Worm (Caenorhabditis elegans): ENCODE measurements around the gene fum-1.
A peak's percentile ranks its signal among the peaks of the same experiment; 100 is the strongest.

fum-1 gene

DNA sequence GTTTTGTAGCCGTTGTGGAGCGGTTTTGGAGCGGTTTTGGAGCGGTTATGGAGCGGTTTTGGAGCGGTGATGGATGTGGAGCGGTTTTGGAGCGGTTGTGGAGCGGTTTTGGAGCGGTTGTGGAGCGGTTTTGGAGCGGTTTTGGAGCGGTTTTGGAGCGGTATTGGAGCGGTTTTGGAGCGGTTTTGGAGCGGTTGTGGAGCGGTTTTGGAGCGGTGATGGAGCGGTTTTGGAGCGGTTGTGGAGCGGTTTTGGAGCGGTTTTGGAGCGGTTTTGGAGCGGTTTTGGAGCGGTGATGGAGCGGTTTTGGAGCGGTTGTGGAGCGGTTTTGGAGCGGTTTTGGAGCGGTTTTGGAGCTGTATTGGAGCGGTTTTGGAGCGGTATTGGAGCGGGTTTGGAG, 13.0 kb upstream of the fum-1 start:
- peak; percentile 89 for TF ChIP-seq egrh-3 (GFP tag; IDR thresholded peaks at IDR 0.05)

DNA sequence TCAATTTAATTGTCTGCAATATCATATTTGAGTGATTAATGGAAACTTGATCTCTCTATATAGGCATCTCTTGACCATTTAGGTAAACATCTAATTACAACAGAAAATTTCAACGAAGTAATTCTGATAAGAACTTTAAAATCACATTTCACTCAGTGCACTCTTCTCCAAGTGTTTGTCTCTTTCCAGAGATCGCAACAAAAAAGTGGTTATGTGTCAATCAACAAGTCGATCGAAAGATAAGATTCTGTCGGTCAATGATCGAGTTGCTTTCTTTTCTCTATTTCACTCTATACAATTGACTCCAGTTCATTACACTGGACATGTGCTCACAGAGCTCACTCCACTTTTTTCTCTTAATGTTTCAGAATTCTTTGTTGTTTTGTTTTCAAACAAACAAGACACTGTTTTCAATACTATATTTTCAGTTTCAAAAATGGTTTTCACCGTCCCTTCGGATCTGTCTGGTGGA, 11.7 kb upstream of the fum-1 start, which contains the start of gene alh-12:
alh-12 (plus strand) TSS at position 422 of the 472 bp plus-strand sequence.
- TF ChIP-seq ztf-25 (GFP tag; IDR thresholded peaks at IDR 0.05) (no peak), nhr-80 (tag; optimal IDR thresholded peaks at IDR 0.05) (peak; percentile 93), xnd-1 (tag; optimal IDR thresholded peaks at IDR 0.05) (no peak), let-607 (tag; optimal IDR thresholded peaks at IDR 0.05) (peak in 1 of 2 experiments; percentile 36), dox-1 (GFP tag; IDR thresholded peaks at IDR 0.05) (0 out of 2 replicates have a peak, but pooled peaks have one; percentile 30), ceh-91 (GFP tag; IDR thresholded peaks at IDR 0.05) (no peak), unc-62 (GFP tag; optimal IDR thresholded peaks at IDR 0.05) (peak; percentile 51), ztf-22 (GFP tag; optimal IDR thresholded peaks at IDR 0.05) (peak; percentile 9)

DNA sequence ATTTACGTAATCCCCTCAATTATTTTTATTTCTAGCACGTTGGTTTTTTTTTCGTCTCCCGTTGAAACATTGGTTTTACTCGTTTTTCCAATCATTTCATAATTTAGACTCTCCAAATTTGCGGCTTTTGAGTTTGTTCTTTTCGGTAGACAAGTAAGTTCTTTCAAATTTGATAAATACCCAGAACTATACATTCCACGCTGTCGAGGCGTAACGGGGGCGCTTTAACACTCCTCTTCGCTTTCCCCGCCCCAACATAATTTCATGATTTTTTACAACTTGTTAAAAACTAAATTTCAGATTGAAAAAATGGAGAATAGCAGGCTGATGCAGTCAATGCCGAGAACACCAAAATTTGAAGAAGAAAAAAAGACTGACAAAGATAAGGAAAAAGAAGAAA, 8.8 kb upstream of the fum-1 start, which contains the start of gene Y69F12A.1:
Y69F12A.1 (plus strand) TSS at position 301 of the 400 bp plus-strand sequence.
- TF ChIP-seq dpff-1 (tag; optimal IDR thresholded peaks at IDR 0.05) (no peak), lag-1 (GFP tag; IDR thresholded peaks at IDR 0.05) (no peak), attf-6 (GFP tag; IDR thresholded peaks at IDR 0.05) (no peak), lin-54 (GFP tag; optimal IDR thresholded peaks at IDR 0.05) (no peak), zfh-2 (GFP tag; conservative IDR thresholded peaks at IDR 0.05) (no peak), snpc-1.3 (tag; optimal IDR thresholded peaks at IDR 0.05; ENCODE audit: insufficient read depth) (no peak), ceh-40 (GFP tag; IDR thresholded peaks at IDR 0.05) (no peak), K12H6.12 (tag; optimal IDR thresholded peaks at IDR 0.05) (no peak), Y53F4B.3 (GFP tag; IDR thresholded peaks at IDR 0.05) (no peak), pha-4 (tag; optimal IDR thresholded peaks at IDR 0.05) (no peak), F23B12.7 (tag; optimal IDR thresholded peaks at IDR 0.05; ENCODE audit: insufficient read depth) (no peak), Y53G8AR.9 (GFP tag; conservative IDR thresholded peaks at IDR 0.05) (no peak), mel-28 (tag; optimal IDR thresholded peaks at IDR 0.05; ENCODE audit: borderline replicate concordance) (no peak), D2030.7 (GFP tag; IDR thresholded peaks at IDR 0.05) (no peak), cebp-2 (GFP tag; IDR thresholded peaks at IDR 0.05) (no peak)

DNA sequence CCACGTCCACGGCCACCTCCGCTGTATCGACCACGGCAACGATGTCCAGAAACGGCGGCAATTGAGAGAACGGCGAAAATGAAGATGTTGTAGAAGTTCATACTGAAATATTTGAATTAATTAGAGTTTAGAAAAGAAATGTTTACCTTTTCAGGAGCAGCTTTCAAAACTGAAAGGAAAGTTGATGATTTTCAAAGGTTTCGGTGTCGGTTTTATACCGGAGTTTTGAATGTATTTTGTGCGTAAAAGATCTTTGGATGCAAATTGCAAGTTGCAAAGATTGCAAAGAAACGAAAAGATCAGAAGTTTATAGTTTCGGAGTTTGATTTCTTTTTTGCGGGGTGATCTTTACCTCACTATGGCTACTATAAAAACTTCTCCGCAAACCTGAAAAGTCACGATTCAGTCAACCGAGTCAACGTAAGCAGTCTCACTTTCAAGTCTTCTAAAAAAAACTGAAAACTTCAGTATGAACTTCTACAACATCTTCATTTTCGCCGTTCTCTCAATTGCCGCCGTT, 6.5 kb upstream of the fum-1 start, which contains the start of the genes fipr-19 and fipr-18:
fipr-19 (minus strand) TSS at position 101 of the 520 bp plus-strand sequence.
fipr-18 (plus strand) TSS at position 470 of the 520 bp plus-strand sequence.
- TF ChIP-seq efl-1 (GFP tag; optimal IDR thresholded peaks at IDR 0.05) (no peak), aptf-3 (GFP tag; IDR thresholded peaks at IDR 0.05) (no peak), lir-1 (GFP tag; conservative IDR thresholded peaks at IDR 0.05) (no peak), T26A5.8 (tag; optimal IDR thresholded peaks at IDR 0.05) (no peak), dox-1 (GFP tag; IDR thresholded peaks at IDR 0.05) (no peak), cebp-2 (GFP tag; IDR thresholded peaks at IDR 0.05) (no peak), lag-1 (GFP tag; IDR thresholded peaks at IDR 0.05) (no peak), K12H6.12 (tag; optimal IDR thresholded peaks at IDR 0.05) (no peak), let-526 (GFP tag; IDR thresholded peaks at IDR 0.05) (no peak), akir-1 (GFP tag; optimal IDR thresholded peaks at IDR 0.05) (no peak), pbrm-1 (GFP tag; IDR thresholded peaks at IDR 0.05) (no peak), ceh-91 (GFP tag; IDR thresholded peaks at IDR 0.05) (no peak), nfya-1 (tag; optimal IDR thresholded peaks at IDR 0.05; ENCODE audit: borderline replicate concordance, insufficient read depth) (no peak), dpff-1 (tag; optimal IDR thresholded peaks at IDR 0.05) (no peak), die-1 (tag; optimal IDR thresholded peaks at IDR 0.05) (no peak), snpc-1.3 (tag; optimal IDR thresholded peaks at IDR 0.05; ENCODE audit: insufficient read depth) (no peak), ccch-3 (GFP tag; optimal IDR thresholded peaks at IDR 0.05) (no peak), B0261.1 (tag; optimal IDR thresholded peaks at IDR 0.05) (no peak), ceh-100 (GFP tag; IDR thresholded peaks at IDR 0.05) (no peak)

All from whole organism, young adult.